Worm (Caenorhabditis elegans) whole organism, young adult: Measurements from ENCODE around the gene ucr-2.1.

Experiments
- F10E7.11 ChIP-seq: sonication (generic microtip); optimal IDR thresholded peaks from 2 replicates; lab custom pipeline; 2017; ENCODE audit warnings: mild to moderate bottlenecking, missing genetic modification characterization, moderate library complexity, missing compliant biosample characterization
- F23B12.7 ChIP-seq: sonication (generic microtip); optimal IDR thresholded peaks from 2 replicates; lab custom pipeline; 2017; ENCODE audit warnings: missing genetic modification characterization, mild to moderate bottlenecking, missing compliant biosample characterization, antibody characterized with exemption, moderate library complexity; ENCODE audit not compliant: insufficient read depth
- K12H6.12 ChIP-seq: fragments of 200-800 bp; sonication (Bioruptor generic); optimal IDR thresholded peaks from 2 replicates; lab custom pipeline; 2018; ENCODE audit warnings: mild to moderate bottlenecking, missing genetic modification characterization, missing compliant biosample characterization
- ZK185.1 ChIP-seq: sonication (generic microtip); optimal IDR thresholded peaks from 2 replicates; lab custom pipeline; 2016; ENCODE audit warnings: mild to moderate bottlenecking, missing genetic modification characterization, missing compliant biosample characterization; ENCODE audit not compliant: poor library complexity, severe bottlenecking
- dpl-1 ChIP-seq: fragments of 150-350 bp; optimal IDR thresholded peaks from 2 replicates; lab custom pipeline; 2014; ENCODE audit warnings: missing biosample characterization, missing genetic modification reagents, missing genetic modification characterization
- egl-44 ChIP-seq: fragments of 200-800 bp; sonication (Bioruptor generic); IDR thresholded peaks from 2 replicates; pipeline ENCODE4 v1.3.6; 2022; ENCODE audit warnings: missing genetic modification reagents, missing genetic modification characterization, missing compliant biosample characterization
- ets-4 ChIP-seq: fragments of 200-800 bp; sonication (Bioruptor generic); optimal IDR thresholded peaks from 2 replicates; lab custom pipeline; 2018; ENCODE audit warnings: mild to moderate bottlenecking, missing genetic modification characterization, missing compliant biosample characterization
- lin-35 ChIP-seq, 3 experiments: fragments of 150-350 bp in 2 of 3; sonication (generic microtip) in 1 of 3; optimal IDR thresholded peaks; 2 replicates each; lab custom pipeline; 2014 to 2018; ENCODE audit warnings: missing biosample characterization in 3 of 3, missing genetic modification characterization in 3 of 3, missing genetic modification reagents in 3 of 3
- pha-4 ChIP-seq: fragments of 150-350 bp; sonication (generic microtip); optimal IDR thresholded peaks from 2 replicates; lab custom pipeline; 2014; ENCODE audit warnings: missing biosample characterization, missing genetic modification reagents, missing genetic modification characterization
- unc-62 ChIP-seq: fragments of 150-350 bp; optimal IDR thresholded peaks from 2 replicates; lab custom pipeline; 2014; ENCODE audit warnings: missing biosample characterization, missing genetic modification reagents, missing genetic modification characterization

ce11 chrX:11993327-11993726 is 24.9 kb upstream of the ucr-2.1 start:
- TF ChIP-seq ets-4 (no peak), F10E7.11 (tag; lab: Kevin White, UChicago) (no peak), K12H6.12 (tag; lab: Kevin White, UChicago) (no peak), unc-62 (GFP tag; lab: Kevin White, UChicago) (no peak), ZK185.1 (tag; lab: Kevin White, UChicago) (peak; percentile 61), pha-4 (tag; lab: Kevin White, UChicago) (no peak), F23B12.7 (tag; lab: Kevin White, UChicago) (no peak), dpl-1 (no peak), egl-44 (no peak), lin-35 (GFP tag; optimal IDR thresholded peaks at IDR 0.05; lab: Kevin White, UChicago) (peak in 1 of 3 experiments; percentile 24)
